Fruit fly (Drosophila melanogaster): ENCODE results near the gene CG33920.

Gene CG33920

DNA sequence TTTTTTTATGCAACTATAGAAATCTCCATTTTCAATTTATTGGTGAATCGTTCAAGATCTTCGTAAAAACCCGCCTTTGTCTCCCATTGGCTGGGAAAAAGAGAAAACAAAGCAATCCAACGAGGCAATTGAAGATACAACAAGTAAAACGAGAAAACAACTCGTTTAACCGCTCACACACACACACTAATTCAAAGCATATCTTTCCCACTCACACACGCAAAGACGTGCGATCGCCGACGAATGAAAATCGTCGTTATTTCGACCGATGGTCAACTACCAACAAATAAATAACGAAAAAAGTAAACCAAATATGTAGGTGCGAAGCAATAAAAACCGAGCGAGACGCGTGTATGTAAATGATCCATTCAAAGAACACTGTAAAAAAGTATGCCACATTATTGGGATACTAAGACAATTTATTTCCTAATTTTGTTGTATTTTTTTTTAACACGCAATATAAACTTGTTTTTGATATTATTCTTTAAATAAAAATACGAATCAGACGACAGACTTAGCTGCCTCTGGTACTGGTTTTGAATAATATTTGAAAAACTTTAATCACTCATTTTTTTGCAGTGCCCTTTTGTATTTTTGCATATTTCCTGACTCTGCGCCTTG is 17.5 kb upstream of the CG33920 start (continued):
- peak; percentile 31 for TF ChIP-seq unpg (GFP tag; optimal IDR thresholded peaks at IDR 0.05)
- no peak for TF ChIP-seq CG7556 (GFP tag; optimal IDR thresholded peaks at IDR 0.05)
- TF ChIP-seq dysf (GFP tag; IDR thresholded peaks at IDR 0.05) = no peak
- peak; percentile 89 for TF ChIP-seq Nf-YA (GFP tag; IDR thresholded peaks at IDR 0.05)
- no peak for TF ChIP-seq NC2α (GFP tag; optimal IDR thresholded peaks at IDR 0.05)
- TF ChIP-seq Scr (GFP tag; IDR thresholded peaks at IDR 0.05; ENCODE audit: partially characterized antibody) = no peak
- no peak for TF ChIP-seq CG6765 (GFP tag; optimal IDR thresholded peaks at IDR 0.05)
- TF ChIP-seq CG18262 (tag; optimal IDR thresholded peaks at IDR 0.05) = peak; percentile 4
- TF ChIP-seq PHDP (tag; optimal IDR thresholded peaks at IDR 0.05) = peak; percentile 23
- peak; percentile 94 for TF ChIP-seq nom (GFP tag; optimal IDR thresholded peaks at IDR 0.05)
- no peak for TF ChIP-seq CG8089 (GFP tag; optimal IDR thresholded peaks at IDR 0.05)
- TF ChIP-seq dmrt11E (tag; optimal IDR thresholded peaks at IDR 0.05) = peak; percentile 46
- peak; percentile 22 for TF ChIP-seq CG1603 (tag; optimal IDR thresholded peaks at IDR 0.05)
- TF ChIP-seq CG3847 (GFP tag; IDR thresholded peaks at IDR 0.05) = no peak
- peak; percentile 99 for TF ChIP-seq Nf-YC (tag; optimal IDR thresholded peaks at IDR 0.05)
- no peak for TF ChIP-seq Asciz (GFP tag; optimal IDR thresholded peaks at IDR 0.05)

DNA sequence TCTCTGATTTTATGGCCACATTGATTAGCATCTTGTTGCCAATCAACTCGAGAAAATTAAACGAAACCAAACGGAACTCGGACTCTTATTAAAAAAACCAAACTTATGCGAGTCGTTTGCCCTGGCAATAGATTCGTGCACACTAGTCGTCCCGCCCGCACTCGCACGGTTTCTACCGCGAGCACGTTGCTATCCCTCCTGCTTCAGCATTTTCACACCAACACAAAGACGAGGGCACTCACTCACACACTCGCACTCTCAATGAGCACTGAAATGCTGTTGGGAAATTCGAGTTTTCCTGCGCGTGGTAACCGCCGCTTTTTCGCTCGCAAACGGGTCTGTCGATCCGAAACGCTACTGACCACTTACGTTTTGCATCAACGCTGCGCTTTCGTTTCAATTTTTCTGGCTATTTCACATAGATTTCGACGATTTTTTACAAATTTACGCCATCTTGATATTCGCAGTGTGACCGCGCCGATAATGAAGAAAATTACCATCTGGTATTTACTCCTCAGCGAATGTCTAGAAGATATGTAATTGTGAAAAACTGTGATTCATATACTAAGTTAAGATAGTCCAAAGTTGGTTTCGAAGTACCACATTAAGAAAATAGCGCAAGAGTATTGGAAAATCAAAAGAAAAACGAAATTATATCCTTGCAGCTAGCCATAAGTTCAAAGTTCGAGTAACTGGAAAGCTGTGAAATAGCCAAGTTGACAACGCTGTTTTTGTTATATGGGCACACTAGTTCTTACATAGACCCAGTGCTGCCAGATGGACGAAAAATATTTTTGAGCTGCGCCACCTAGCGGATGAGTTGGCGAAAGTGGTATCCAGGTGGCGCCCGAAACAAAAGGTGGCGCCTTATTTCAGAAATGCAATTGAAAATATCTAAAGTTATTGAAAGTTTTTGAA is 16.1 kb upstream of the CG33920 start, which contains the start of gene dco:
TSS of gene dco (minus strand) at position 503 of the 918 bp plus-strand sequence.
- TF ChIP-seq CG2116 (GFP tag; optimal IDR thresholded peaks at IDR 0.05) = peak; percentile 36
- peak; percentile 13 for TF ChIP-seq yki (optimal IDR thresholded peaks at IDR 0.05)
- no peak for TF ChIP-seq CG12391 (tag; optimal IDR thresholded peaks at IDR 0.05)
- peak; percentile 96 for TF ChIP-seq CG32532 (GFP tag; IDR thresholded peaks at IDR 0.05)
- peak; percentile 2 for TF ChIP-seq Spps (tag; optimal IDR thresholded peaks at IDR 0.05)
- no peak for TF ChIP-seq br (optimal IDR thresholded peaks at IDR 0.05)
- peak; percentile 49; the same call in 1 of the 3 replicates for TF ChIP-seq Opbp (GFP tag; IDR thresholded peaks at IDR 0.05; ENCODE audit: partially characterized antibody)
- no peak for TF ChIP-seq CG13775 (GFP tag; optimal IDR thresholded peaks at IDR 0.05)
- TF ChIP-seq chinmo (GFP tag; IDR thresholded peaks at IDR 0.05; ENCODE audit: partially characterized antibody) = peak; percentile 80; the same call in 1 of the 4 replicates
- TF ChIP-seq croc (GFP tag; conservative IDR thresholded peaks at IDR 0.05) = peak; percentile 54; the same call in 2 of the 3 replicates
- TF ChIP-seq Nf-YC (tag; optimal IDR thresholded peaks at IDR 0.05) = peak; percentile 40
- TF ChIP-seq hbn (GFP tag; IDR thresholded peaks at IDR 0.05; ENCODE audit: partially characterized antibody) = no peak
- TF ChIP-seq CG10274 (GFP tag; optimal IDR thresholded peaks at IDR 0.05) = peak; percentile 33
- TF ChIP-seq CG9609 (GFP tag; optimal IDR thresholded peaks at IDR 0.05) = peak; percentile 75
- TF ChIP-seq Ets65A (GFP tag) = peak; percentile 99
- peak; percentile 21 for TF ChIP-seq ftz-f1 (GFP tag; optimal IDR thresholded peaks at IDR 0.05)
- TF ChIP-seq CG4730 (GFP tag; IDR thresholded peaks at IDR 0.05) = peak; percentile 76
- TF ChIP-seq fu2 (GFP tag; optimal IDR thresholded peaks at IDR 0.05) = peak; percentile 14
- TF ChIP-seq odd (GFP tag; optimal IDR thresholded peaks at IDR 0.05) = no peak
- peak; percentile 70 for TF ChIP-seq ewg (GFP tag; optimal IDR thresholded peaks at IDR 0.05)
- peak; percentile 55 for TF ChIP-seq zfh2 (GFP tag; optimal IDR thresholded peaks at IDR 0.05)
- peak; percentile 66 for TF ChIP-seq tio (GFP tag; optimal IDR thresholded peaks at IDR 0.05)
- no peak for TF ChIP-seq D19B (GFP tag; optimal IDR thresholded peaks at IDR 0.05)
- TF ChIP-seq cas (GFP tag; IDR thresholded peaks at IDR 0.05) = no peak
- TF ChIP-seq CG9727 (GFP tag; optimal IDR thresholded peaks at IDR 0.05) = peak; percentile 32
- TF ChIP-seq oc (tag; optimal IDR thresholded peaks at IDR 0.05) = no peak
- peak; percentile 79 for TF ChIP-seq E2f1 (GFP tag; IDR thresholded peaks at IDR 0.05)
- TF ChIP-seq CG32767 (GFP tag; IDR thresholded peaks at IDR 0.05) = no peak
- TF ChIP-seq CG5245 (GFP tag; optimal IDR thresholded peaks at IDR 0.05) = peak; percentile 94
- TF ChIP-seq CG12659 (GFP tag; optimal IDR thresholded peaks at IDR 0.05) = peak; percentile 58
- no peak for TF ChIP-seq nom (GFP tag; optimal IDR thresholded peaks at IDR 0.05)
- TF ChIP-seq ERR (GFP tag; optimal IDR thresholded peaks at IDR 0.05) = peak; percentile 21
- peak; percentile 92 for TF ChIP-seq CG11247 (GFP tag; IDR thresholded peaks at IDR 0.05)

Data from whole organism, embryonic.